Worm (Caenorhabditis elegans): ENCODE data around the gene nspe-4.

Gene nspe-4

DNA sequence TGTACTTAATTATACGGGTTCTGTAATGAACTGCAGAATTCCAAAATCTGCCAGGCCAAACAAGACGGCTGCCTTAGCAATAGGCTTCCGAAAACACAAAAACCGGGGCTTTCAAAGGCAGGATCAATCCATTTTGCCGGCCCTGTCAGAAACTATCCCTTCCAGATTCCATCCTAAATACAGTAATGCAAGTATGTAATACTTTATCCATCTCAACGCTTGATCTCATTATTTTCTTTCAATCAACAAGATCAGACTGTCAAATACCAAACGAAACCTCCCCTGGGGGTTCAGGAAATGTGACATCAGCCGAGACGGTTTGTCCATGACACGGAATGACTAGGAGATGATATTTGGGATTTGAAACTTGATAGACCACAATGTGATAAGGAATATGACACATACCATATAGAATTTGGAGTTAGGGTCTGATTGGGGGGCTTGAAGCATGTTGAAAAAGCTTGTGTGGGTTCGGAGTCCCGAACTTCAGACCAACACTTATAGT lies 13.9 kb downstream of the nspe-4 start:
- TF ChIP-seq ttx-3 (tag; optimal IDR thresholded peaks at IDR 0.05) (no peak), unc-55 (GFP tag; optimal IDR thresholded peaks at IDR 0.05) (no peak), ceh-24 (tag; optimal IDR thresholded peaks at IDR 0.05) (no peak), dmd-4 (tag; optimal IDR thresholded peaks at IDR 0.05; ENCODE audit: borderline replicate concordance) (no peak), ztf-16 (tag; optimal IDR thresholded peaks at IDR 0.05) (no peak), fax-1 (tag; optimal IDR thresholded peaks at IDR 0.05) (no peak), ceh-45 (GFP tag; IDR thresholded peaks at IDR 0.05) (no peak), hlh-15 (tag; optimal IDR thresholded peaks at IDR 0.05) (no peak), madf-2 (tag; optimal IDR thresholded peaks at IDR 0.05) (no peak), sdc-2 (tag; optimal IDR thresholded peaks at IDR 0.05) (no peak), ceh-31 (tag; optimal IDR thresholded peaks at IDR 0.05) (no peak), hlh-6 (tag; optimal IDR thresholded peaks at IDR 0.05) (no peak), gmeb-2 (tag; optimal IDR thresholded peaks at IDR 0.05) (no peak)

DNA sequence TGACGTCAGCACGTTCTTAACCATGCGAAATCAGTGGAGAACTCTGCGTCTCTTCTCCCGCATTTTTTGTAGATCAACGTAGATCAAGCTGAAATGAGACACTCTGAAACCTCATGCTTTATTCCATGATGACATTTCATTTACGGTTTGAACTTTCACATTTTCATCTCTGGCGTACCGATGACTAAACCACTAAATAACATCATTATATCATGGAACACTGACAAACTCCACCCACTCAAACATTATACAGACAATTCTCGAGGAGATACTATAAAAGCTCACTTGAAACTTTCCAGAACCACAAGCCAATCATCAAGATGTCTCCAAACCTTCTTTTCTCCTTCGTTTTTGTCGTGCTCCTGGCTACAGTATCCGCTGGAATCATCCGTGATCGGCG lies 14.6 kb downstream of the nspe-4 start, which contains the start of gene nspe-7:
nspe-7 (plus strand) TSS at position 301 of the 400 bp plus-strand sequence.
- TF ChIP-seq unc-86 (tag; optimal IDR thresholded peaks at IDR 0.05) (no peak), pha-2 (tag; optimal IDR thresholded peaks at IDR 0.05) (no peak)

DNA sequence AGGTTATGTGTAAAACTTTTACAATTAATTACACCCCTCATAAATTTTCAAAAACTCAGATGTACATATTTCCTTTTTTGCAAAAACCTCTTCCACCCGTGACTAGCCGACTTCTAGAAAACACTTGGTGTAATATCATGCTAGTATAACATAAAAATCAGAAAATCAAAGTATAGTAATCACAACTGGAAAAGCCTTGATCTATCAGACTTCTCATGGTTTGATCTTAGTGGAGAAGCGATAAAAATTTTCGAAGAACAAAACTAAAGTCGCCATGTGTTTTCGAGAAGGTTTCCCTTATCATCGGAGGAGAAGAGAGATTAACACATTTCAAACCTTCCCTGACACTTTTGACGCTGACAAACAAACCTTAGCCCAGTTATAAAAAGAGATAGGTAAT lies 16.2 kb downstream of the nspe-4 start, which contains the start of gene nspe-5:
nspe-5 (plus strand) TSS at position 301 of the 400 bp plus-strand sequence.
- TF ChIP-seq pha-2 (tag; optimal IDR thresholded peaks at IDR 0.05), result no peak
- TF ChIP-seq K02D7.2 (tag; optimal IDR thresholded peaks at IDR 0.05), result no peak
- no peak for TF ChIP-seq madf-2 (tag; optimal IDR thresholded peaks at IDR 0.05)
- no peak for TF ChIP-seq lin-11 (tag; optimal IDR thresholded peaks at IDR 0.05)
- TF ChIP-seq ztf-16 (tag; optimal IDR thresholded peaks at IDR 0.05), result no peak
- TF ChIP-seq ceh-22 (tag; optimal IDR thresholded peaks at IDR 0.05), result no peak
- TF ChIP-seq ets-4 (tag; optimal IDR thresholded peaks at IDR 0.05), result no peak
- no peak for TF ChIP-seq pat-9 (tag; optimal IDR thresholded peaks at IDR 0.05)
- no peak for TF ChIP-seq ttx-3 (tag; optimal IDR thresholded peaks at IDR 0.05)
- TF ChIP-seq ceh-2 (tag; optimal IDR thresholded peaks at IDR 0.05), result no peak
- no peak for TF ChIP-seq fax-1 (tag; optimal IDR thresholded peaks at IDR 0.05)
- no peak for TF ChIP-seq dmd-4 (tag; optimal IDR thresholded peaks at IDR 0.05; ENCODE audit: borderline replicate concordance)
- TF ChIP-seq odd-2 (tag; optimal IDR thresholded peaks at IDR 0.05), result no peak
- no peak for TF ChIP-seq C38D4.7 (GFP tag; optimal IDR thresholded peaks at IDR 0.05)
- no peak for TF ChIP-seq C08G9.2 (tag; optimal IDR thresholded peaks at IDR 0.05)

DNA sequence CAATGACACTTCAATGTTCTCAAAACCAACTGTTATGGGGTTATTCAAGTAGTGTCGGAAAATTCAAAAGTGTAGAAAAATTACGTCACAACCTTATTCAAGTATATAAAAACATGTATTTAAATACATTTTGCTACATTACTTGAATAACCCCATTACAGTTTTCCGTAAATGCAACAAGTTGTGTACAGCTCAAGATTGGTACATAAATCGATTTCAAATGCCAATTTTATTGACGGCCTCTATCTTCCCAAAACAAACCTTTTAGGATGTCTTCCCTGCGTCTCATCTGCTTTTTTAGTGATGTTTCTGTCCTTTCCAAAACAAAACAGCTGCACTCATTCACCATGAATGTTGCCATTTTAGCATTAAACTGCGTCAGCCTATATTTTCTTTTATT lies 17.1 kb downstream of the nspe-4 start, which contains the start of gene Y38E10A.28:
Y38E10A.28 (plus strand) TSS at position 301 of the 400 bp plus-strand sequence.
- TF ChIP-seq nhr-11 (tag; optimal IDR thresholded peaks at IDR 0.05), result no peak
- TF ChIP-seq ceh-31 (tag; optimal IDR thresholded peaks at IDR 0.05), result no peak
- TF ChIP-seq C38D4.7 (GFP tag; optimal IDR thresholded peaks at IDR 0.05), result no peak
- TF ChIP-seq T23F11.4 (GFP tag; optimal IDR thresholded peaks at IDR 0.05), result no peak
- TF ChIP-seq unc-86 (tag; optimal IDR thresholded peaks at IDR 0.05), result no peak
- no peak for TF ChIP-seq F13H6.1 (tag; optimal IDR thresholded peaks at IDR 0.05)

DNA sequence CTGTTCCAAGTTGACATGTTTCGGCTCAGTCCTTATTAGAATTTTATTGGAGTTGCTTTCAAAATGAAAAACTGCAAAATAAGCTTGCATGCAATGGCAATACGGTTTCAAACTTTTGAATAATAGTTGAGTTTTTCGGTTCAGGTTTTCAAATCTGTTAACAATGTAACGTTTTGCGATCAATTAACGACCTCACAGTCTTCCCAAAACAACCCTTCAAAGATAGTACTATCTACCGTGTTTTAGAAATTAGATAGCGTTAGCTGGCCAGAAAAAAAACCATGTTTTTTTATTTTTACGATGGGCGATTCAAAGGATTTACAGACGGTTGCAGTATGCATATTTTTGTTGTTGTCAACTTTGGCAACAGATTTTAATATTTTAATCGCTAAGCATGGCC lies 18.6 kb downstream of the nspe-4 start, which contains the start of gene Y38E10A.34:
Y38E10A.34 (plus strand) TSS at position 301 of the 400 bp plus-strand sequence.
- TF ChIP-seq pros-1 (tag; optimal IDR thresholded peaks at IDR 0.05), result no peak

DNA sequence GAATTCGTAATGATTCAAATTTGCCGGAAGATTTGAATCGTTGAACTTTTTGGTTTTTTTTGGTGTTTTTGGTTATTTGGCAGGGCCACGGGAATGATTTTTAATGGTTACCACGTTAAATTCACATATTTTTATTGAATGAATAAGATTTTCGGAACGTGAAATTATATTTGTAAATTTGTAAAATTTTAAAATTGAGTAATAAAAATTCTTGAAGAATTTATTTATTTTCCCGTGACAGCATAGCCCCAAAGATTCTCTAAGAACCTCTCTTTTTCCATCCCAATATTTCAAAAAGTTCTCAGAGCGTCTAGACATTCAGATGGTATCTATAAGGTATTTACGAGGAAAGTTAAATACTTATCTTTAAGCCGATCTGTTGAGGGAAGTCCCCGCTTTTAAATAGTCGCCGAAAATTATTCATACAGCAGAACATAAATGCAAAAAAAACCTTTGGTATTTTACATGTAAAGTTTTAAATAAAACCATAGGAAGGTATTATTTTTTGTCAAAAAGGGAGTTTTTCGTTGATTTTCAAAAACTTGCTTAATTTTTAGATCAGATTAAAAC lies 22.5 kb downstream of the nspe-4 start, which contains the start of gene Y38E10A.17:
Y38E10A.17 (minus strand) TSS at position 51 of the 570 bp plus-strand sequence.
- TF ChIP-seq ceh-6 (GFP tag; optimal IDR thresholded peaks at IDR 0.05), result no peak
- TF ChIP-seq ceh-30 (tag; optimal IDR thresholded peaks at IDR 0.05), result no peak
- TF ChIP-seq ztf-16 (tag; optimal IDR thresholded peaks at IDR 0.05), result no peak
- no peak for TF ChIP-seq ceh-48 (tag; optimal IDR thresholded peaks at IDR 0.05)
- TF ChIP-seq nhr-11 (tag; optimal IDR thresholded peaks at IDR 0.05), result no peak
- TF ChIP-seq hlh-6 (tag; optimal IDR thresholded peaks at IDR 0.05), result no peak
- no peak for TF ChIP-seq ceh-34 (tag; optimal IDR thresholded peaks at IDR 0.05)
- TF ChIP-seq pha-2 (tag; optimal IDR thresholded peaks at IDR 0.05), result no peak
- TF ChIP-seq ets-4 (tag; optimal IDR thresholded peaks at IDR 0.05), result no peak
- no peak for TF ChIP-seq hlh-13 (GFP tag; optimal IDR thresholded peaks at IDR 0.05)
- TF ChIP-seq unc-42 (tag; optimal IDR thresholded peaks at IDR 0.05), result no peak
- no peak for TF ChIP-seq ceh-19 (GFP tag; optimal IDR thresholded peaks at IDR 0.05)
- TF ChIP-seq ahr-1 (tag; optimal IDR thresholded peaks at IDR 0.05), result no peak
- TF ChIP-seq ceh-45 (GFP tag; IDR thresholded peaks at IDR 0.05), result no peak
- TF ChIP-seq hlh-15 (tag; optimal IDR thresholded peaks at IDR 0.05), result no peak

Measured in whole organism, late embryonic.